Fruit fly (Drosophila melanogaster): ENCODE measurements around the gene Rcd4.

The Rcd4 gene

dm6 chr2L:8382646-8383045 is at the start of gene Rcd4, which contains the start of gene CG13392 (continued):
- peak; percentile 79 for TF ChIP-seq bbx (GFP tag; IDR thresholded peaks at IDR 0.05; ENCODE audit: partially characterized antibody)
- TF ChIP-seq jumu (GFP tag; optimal IDR thresholded peaks at IDR 0.05) = peak; percentile 73
- peak; percentile 91 for TF ChIP-seq CG34422 (GFP tag; IDR thresholded peaks at IDR 0.05)
- TF ChIP-seq CG10267 (tag; optimal IDR thresholded peaks at IDR 0.05) = peak; percentile 97
- no peak for TF ChIP-seq CG10565 (GFP tag; optimal IDR thresholded peaks at IDR 0.05)
- peak; percentile 10 for TF ChIP-seq eyg (GFP tag; optimal IDR thresholded peaks at IDR 0.05)
- peak; percentile 60 for TF ChIP-seq CG17186 (GFP tag; optimal IDR thresholded peaks at IDR 0.05)
- TF ChIP-seq Ets65A (GFP tag) = peak; percentile 97
- TF ChIP-seq CG2712 (tag; optimal IDR thresholded peaks at IDR 0.05) = peak; percentile 46
- TF ChIP-seq NC2β (GFP tag; optimal IDR thresholded peaks at IDR 0.05) = peak; percentile 64
- TF ChIP-seq ac (GFP tag; optimal IDR thresholded peaks at IDR 0.05) = no peak
- TF ChIP-seq Xrp1 (GFP tag; IDR thresholded peaks at IDR 0.05) = peak; percentile 71
- TF ChIP-seq CG31388 (GFP tag; optimal IDR thresholded peaks at IDR 0.05) = no peak
- TF ChIP-seq CkIIα-i1 (GFP tag; IDR thresholded peaks at IDR 0.05) = no peak
- no peak for TF ChIP-seq cwo (GFP tag; optimal IDR thresholded peaks at IDR 0.05)
- peak; percentile 32 for TF ChIP-seq nau (GFP tag; optimal IDR thresholded peaks at IDR 0.05)
- no peak for TF ChIP-seq Hr78 (GFP tag; optimal IDR thresholded peaks at IDR 0.05)
- no peak for TF ChIP-seq CG11560 (tag; IDR thresholded peaks at IDR 0.05)
- TF ChIP-seq CG14710 (tag; optimal IDR thresholded peaks at IDR 0.05) = peak; percentile 66
- peak; percentile 73 for TF ChIP-seq CG6791 (GFP tag; IDR thresholded peaks at IDR 0.05; ENCODE audit: partially characterized antibody)
- TF ChIP-seq trem (tag; optimal IDR thresholded peaks at IDR 0.05) = peak; percentile 65
- no peak for TF ChIP-seq prd (optimal IDR thresholded peaks at IDR 0.05)
- peak; percentile 53; the same call in 2 of the 3 replicates for TF ChIP-seq prd (GFP tag; IDR thresholded peaks at IDR 0.05)
- TF ChIP-seq ham (GFP tag; IDR thresholded peaks at IDR 0.05) = no peak
- no peak for TF ChIP-seq CG14965 (GFP tag; optimal IDR thresholded peaks at IDR 0.05; ENCODE audit: borderline replicate concordance)
- no peak for TF ChIP-seq Hey (tag; optimal IDR thresholded peaks at IDR 0.05)
- TF ChIP-seq z (GFP tag; IDR thresholded peaks at IDR 0.05) = no peak
- TF ChIP-seq bab2 (GFP tag; optimal IDR thresholded peaks at IDR 0.05) = peak; percentile 76
- TF ChIP-seq toy (GFP tag; IDR thresholded peaks at IDR 0.05) = no peak
- no peak for TF ChIP-seq CG31365 (tag; optimal IDR thresholded peaks at IDR 0.05)
- TF ChIP-seq Fer2 (tag; optimal IDR thresholded peaks at IDR 0.05) = peak; percentile 22
- TF ChIP-seq abd-A (tag; optimal IDR thresholded peaks at IDR 0.05) = peak; percentile 31
- TF ChIP-seq cad (GFP tag; optimal IDR thresholded peaks at IDR 0.05) = no peak
- no peak for TF ChIP-seq Ravus (GFP tag; IDR thresholded peaks at IDR 0.05)
- TF ChIP-seq CG11247 (GFP tag; IDR thresholded peaks at IDR 0.05) = peak; percentile 69
- peak; percentile 20 to 76 for TF ChIP-seq Hr51 (GFP tag; optimal IDR thresholded peaks at IDR 0.05)
- TF ChIP-seq br (optimal IDR thresholded peaks at IDR 0.05) = no peak
- no peak for TF ChIP-seq sr (GFP tag; IDR thresholded peaks at IDR 0.05)
- peak; percentile 29 for TF ChIP-seq D19B (GFP tag; optimal IDR thresholded peaks at IDR 0.05)
- 0 out of 2 replicates have a peak, but pooled peaks have one; percentile 12 for TF ChIP-seq CG7372 (GFP tag; IDR thresholded peaks at IDR 0.05)
- peak; percentile 85 for TF ChIP-seq slbo (GFP tag; IDR thresholded peaks at IDR 0.05)
- TF ChIP-seq CG15011 (GFP tag; optimal IDR thresholded peaks at IDR 0.05) = no peak
- TF ChIP-seq corto (GFP tag; optimal IDR thresholded peaks at IDR 0.05) = peak; percentile 38
- no peak for TF ChIP-seq CG43689 (GFP tag; IDR thresholded peaks at IDR 0.05)
- TF ChIP-seq ftz-f1 (GFP tag; optimal IDR thresholded peaks at IDR 0.05) = peak; percentile 23
- TF ChIP-seq slp2 (GFP tag; optimal IDR thresholded peaks at IDR 0.05) = peak; percentile 30
- peak; percentile 66 for TF ChIP-seq CG34376 (GFP tag; optimal IDR thresholded peaks at IDR 0.05)
- TF ChIP-seq dysf (GFP tag; IDR thresholded peaks at IDR 0.05) = peak; percentile 72
- TF ChIP-seq CG17359 (tag; optimal IDR thresholded peaks at IDR 0.05) = peak; percentile 56
- no peak for TF ChIP-seq CG17612 (GFP tag; IDR thresholded peaks at IDR 0.05)
- peak; percentile 65 for TF ChIP-seq CG17385 (GFP tag; optimal IDR thresholded peaks at IDR 0.05)
- no peak for TF ChIP-seq CG12236 (GFP tag; optimal IDR thresholded peaks at IDR 0.05)

Data from whole organism, embryonic.